Worm (Caenorhabditis elegans) whole organism, young adult: Measurements from ENCODE around the gene gcy-32.

ENCODE experiments used
- C06A6.2 ChIP-seq: fragments of 200-800 bp; sonication (Bioruptor generic); conservative IDR thresholded peaks from 2 replicates; pipeline ENCODE4 v1.3.6; 2022; ENCODE audit warnings: missing genetic modification characterization, missing compliant biosample characterization
- F37B4.10 ChIP-seq: fragments of 200-800 bp; sonication (Bioruptor generic); IDR thresholded peaks from 2 replicates; pipeline ENCODE4 v1.3.6; 2022; ENCODE audit warnings: missing genetic modification characterization, missing compliant biosample characterization
- F49E8.2 ChIP-seq: sonication (generic microtip); optimal IDR thresholded peaks from 3 replicates; lab custom pipeline; 2017; ENCODE audit warnings: missing genetic modification characterization, mild to moderate bottlenecking, missing compliant biosample characterization, antibody characterized with exemption, moderate library complexity; ENCODE audit not compliant: insufficient read depth
- K11D2.4 ChIP-seq: fragments of 200-800 bp; sonication (Bioruptor generic); IDR thresholded peaks from 2 replicates; pipeline ENCODE4 v1.3.6; 2022; ENCODE audit warnings: missing genetic modification reagents, missing genetic modification characterization, missing compliant biosample characterization
- K12H6.12 ChIP-seq: fragments of 200-800 bp; sonication (Bioruptor generic); optimal IDR thresholded peaks from 2 replicates; lab custom pipeline; 2018; ENCODE audit warnings: mild to moderate bottlenecking, missing genetic modification characterization, missing compliant biosample characterization
- T26A5.8 ChIP-seq: sonication (generic microtip); optimal IDR thresholded peaks from 2 replicates; lab custom pipeline; 2016; ENCODE audit warnings: missing genetic modification characterization, missing compliant biosample characterization
- Y53G8AR.9 ChIP-seq: fragments of 200-800 bp; sonication (Bioruptor generic); conservative IDR thresholded peaks from 2 replicates; pipeline ENCODE4 v1.3.6; 2022; ENCODE audit warnings: missing genetic modification reagents, missing genetic modification characterization, missing compliant biosample characterization
- Y56A3A.18 ChIP-seq: fragments of 200-800 bp; sonication (Bioruptor generic); IDR thresholded peaks from 2 replicates; pipeline ENCODE4 v1.3.6; 2022; ENCODE audit warnings: missing genetic modification reagents, missing genetic modification characterization, missing compliant biosample characterization
- Y95B8A.8 ChIP-seq: fragments of 200-800 bp; sonication (Bioruptor generic); IDR thresholded peaks from 2 replicates; pipeline ENCODE4 v1.3.6; 2022; ENCODE audit warnings: missing genetic modification reagents, missing genetic modification characterization, missing compliant biosample characterization
- ZK185.1 ChIP-seq: sonication (generic microtip); optimal IDR thresholded peaks from 2 replicates; lab custom pipeline; 2016; ENCODE audit warnings: mild to moderate bottlenecking, missing genetic modification characterization, missing compliant biosample characterization; ENCODE audit not compliant: poor library complexity, severe bottlenecking
- ama-1 ChIP-seq, 3 experiments: fragments of 150-350 bp in 1 of 3; sonication (generic microtip) in 2 of 3; optimal IDR thresholded peaks; 2 replicates each; lab custom pipeline; 2014 to 2018; ENCODE audit warnings: missing biosample characterization in 2 of 3, missing genetic modification characterization in 2 of 3, missing genetic modification reagents in 2 of 3
- bed-1 ChIP-seq: fragments of 200-800 bp; sonication (Bioruptor generic); IDR thresholded peaks from 2 replicates; pipeline ENCODE4 v1.3.6; 2022; ENCODE audit warnings: missing genetic modification reagents, missing genetic modification characterization, missing compliant biosample characterization
- cebp-1 ChIP-seq, 2 experiments: fragments of 200-800 bp in 1 of 2; sonication (Bioruptor generic) in 1 of 2; sonication (generic microtip) in 1 of 2; IDR thresholded peaks in 1 of 2; optimal IDR thresholded peaks in 1 of 2; 2 replicates each; pipeline versions ENCODE4 v1.3.6 to Lab custom; 2017 to 2022; ENCODE audit warnings: missing compliant biosample characterization in 2 of 2, missing genetic modification characterization in 2 of 2, mild to moderate bottlenecking in 1 of 2, missing genetic modification reagents in 1 of 2, moderate library complexity in 1 of 2
- ceh-100 ChIP-seq: fragments of 200-800 bp; sonication (Bioruptor generic); IDR thresholded peaks from 2 replicates; pipeline ENCODE4 v1.3.6; 2022; ENCODE audit warnings: missing genetic modification reagents, missing genetic modification characterization, missing compliant biosample characterization
- ceh-27 ChIP-seq: fragments of 200-800 bp; sonication (Bioruptor generic); optimal IDR thresholded peaks from 2 replicates; lab custom pipeline; 2018; ENCODE audit warnings: mild to moderate bottlenecking, missing genetic modification characterization, moderate library complexity, missing compliant biosample characterization
- ceh-79 ChIP-seq: sonication (generic microtip); optimal IDR thresholded peaks from 2 replicates; lab custom pipeline; 2017; ENCODE audit warnings: mild to moderate bottlenecking, missing genetic modification characterization, missing compliant biosample characterization
- ceh-91 ChIP-seq: fragments of 200-800 bp; sonication (Bioruptor generic); IDR thresholded peaks from 2 replicates; pipeline ENCODE4 v1.3.6; 2022; ENCODE audit warnings: missing genetic modification reagents, missing genetic modification characterization, missing compliant biosample characterization
- die-1 ChIP-seq: sonication (generic microtip); optimal IDR thresholded peaks from 2 replicates; lab custom pipeline; 2016; ENCODE audit warnings: missing genotype, mild to moderate bottlenecking, missing genetic modification characterization, missing compliant biosample characterization
- egl-18 ChIP-seq: fragments of 200-800 bp; sonication (Bioruptor generic); IDR thresholded peaks from 2 replicates; pipeline ENCODE4 v1.3.6; 2022; ENCODE audit warnings: missing genetic modification reagents, missing genetic modification characterization, missing compliant biosample characterization
- egrh-3 ChIP-seq: fragments of 200-800 bp; sonication (Bioruptor generic); IDR thresholded peaks from 2 replicates; pipeline ENCODE4 v1.3.6; 2022; ENCODE audit warnings: missing genetic modification reagents, missing genetic modification characterization, missing compliant biosample characterization
- him-1 ChIP-seq: sonication (generic microtip); optimal IDR thresholded peaks from 2 replicates; lab custom pipeline; 2016; ENCODE audit warnings: missing genotype, missing genetic modification reagents, missing genetic modification characterization, missing compliant biosample characterization
- hmg-1.2 ChIP-seq: fragments of 200-800 bp; sonication (Bioruptor generic); IDR thresholded peaks from 2 replicates; pipeline ENCODE4 v1.3.6; 2022; ENCODE audit warnings: missing genetic modification reagents, missing genetic modification characterization, missing compliant biosample characterization
- hsf-1 ChIP-seq: fragments of 200-800 bp; sonication (Bioruptor generic); IDR thresholded peaks from 2 replicates; pipeline ENCODE4 v1.3.6; 2022; ENCODE audit warnings: missing genetic modification reagents, missing genetic modification characterization, missing compliant biosample characterization
- lag-1 ChIP-seq: fragments of 200-800 bp; sonication (Bioruptor generic); IDR thresholded peaks from 2 replicates; pipeline ENCODE4 v1.3.6; 2022; ENCODE audit warnings: missing genetic modification reagents, missing genetic modification characterization, missing compliant biosample characterization
- let-607 ChIP-seq, 2 experiments: fragments of 200-800 bp in 1 of 2; sonication (Bioruptor generic) in 1 of 2; sonication (generic microtip) in 1 of 2; optimal IDR thresholded peaks; 2 replicates each; lab custom pipeline; 2016 to 2018; ENCODE audit warnings: mild to moderate bottlenecking in 2 of 2, missing compliant biosample characterization in 2 of 2, missing genetic modification characterization in 2 of 2, moderate library complexity in 2 of 2, missing genotype in 1 of 2
- lir-1 ChIP-seq: fragments of 200-800 bp; sonication (Bioruptor generic); conservative IDR thresholded peaks from 2 replicates; pipeline ENCODE4 v1.3.6; 2022; ENCODE audit warnings: missing genetic modification reagents, missing genetic modification characterization, missing compliant biosample characterization
- lsl-1 ChIP-seq: fragments of 200-800 bp; sonication (Bioruptor generic); optimal IDR thresholded peaks from 2 replicates; lab custom pipeline; 2018; ENCODE audit warnings: mild to moderate bottlenecking, missing genetic modification characterization, moderate library complexity, missing compliant biosample characterization
- mxl-1 ChIP-seq: sonication (generic microtip); optimal IDR thresholded peaks from 2 replicates; lab custom pipeline; 2016; ENCODE audit warnings: missing genetic modification characterization, missing compliant biosample characterization
- nfya-1 ChIP-seq: sonication (generic microtip); optimal IDR thresholded peaks from 2 replicates; lab custom pipeline; 2017; ENCODE audit warnings: antibody characterized with exemption, missing compliant biosample characterization, missing genetic modification characterization, borderline replicate concordance; ENCODE audit not compliant: insufficient read depth
- nfyb-1 ChIP-seq: fragments of 200-800 bp; sonication (Bioruptor generic); IDR thresholded peaks from 2 replicates; pipeline ENCODE4 v1.3.6; 2022; ENCODE audit warnings: missing genetic modification reagents, missing genetic modification characterization, missing compliant biosample characterization
- nhr-179 ChIP-seq: sonication (generic microtip); optimal IDR thresholded peaks from 2 replicates; lab custom pipeline; 2016; ENCODE audit warnings: mild to moderate bottlenecking, missing genetic modification characterization, missing compliant biosample characterization
- nhr-80 ChIP-seq: sonication (generic microtip); optimal IDR thresholded peaks from 2 replicates; lab custom pipeline; 2016; ENCODE audit warnings: missing genetic modification characterization, missing compliant biosample characterization
- repo-1 ChIP-seq: sonication (generic microtip); optimal IDR thresholded peaks from 2 replicates; lab custom pipeline; 2017; ENCODE audit warnings: mild to moderate bottlenecking, missing genetic modification characterization, missing compliant biosample characterization
- sdz-38 ChIP-seq: sonication (generic microtip); optimal IDR thresholded peaks from 2 replicates; lab custom pipeline; 2016; ENCODE audit warnings: missing genotype, missing genetic modification characterization, missing compliant biosample characterization
- sea-2 ChIP-seq: fragments of 200-800 bp; sonication (Bioruptor generic); IDR thresholded peaks from 2 replicates; pipeline ENCODE4 v1.3.6; 2022; ENCODE audit warnings: missing genetic modification characterization, missing compliant biosample characterization
- snpc-1.1 ChIP-seq: sonication (generic microtip); optimal IDR thresholded peaks from 2 replicates; lab custom pipeline; 2017; ENCODE audit warnings: missing genetic modification characterization, mild to moderate bottlenecking, missing compliant biosample characterization, antibody characterized with exemption, moderate library complexity, missing genotype, missing genetic modification reagents; ENCODE audit not compliant: insufficient read depth
- snpc-3.4 ChIP-seq: sonication (generic microtip); optimal IDR thresholded peaks from 2 replicates; lab custom pipeline; 2017; ENCODE audit warnings: missing genetic modification characterization, mild to moderate bottlenecking, missing compliant biosample characterization, antibody characterized with exemption, moderate library complexity, missing genotype, missing genetic modification reagents
- tlf-1 ChIP-seq: fragments of 200-800 bp; sonication (Bioruptor generic); optimal IDR thresholded peaks from 2 replicates; lab custom pipeline; 2018; ENCODE audit warnings: mild to moderate bottlenecking, missing genetic modification characterization, missing compliant biosample characterization
- zfh-2 ChIP-seq: fragments of 200-800 bp; sonication (Bioruptor generic); conservative IDR thresholded peaks from 2 replicates; pipeline ENCODE4 v1.3.6; 2022; ENCODE audit warnings: missing genetic modification reagents, missing genetic modification characterization, missing compliant biosample characterization
- ztf-22 ChIP-seq: fragments of 200-800 bp; sonication (Bioruptor generic); optimal IDR thresholded peaks from 2 replicates; lab custom pipeline; 2018; ENCODE audit warnings: mild to moderate bottlenecking, missing genetic modification characterization, moderate library complexity, missing compliant biosample characterization
- ztf-28 ChIP-seq: fragments of 200-800 bp; sonication (Bioruptor generic); IDR thresholded peaks from 2 replicates; pipeline ENCODE4 v1.3.6; 2022; ENCODE audit warnings: missing genetic modification reagents, missing genetic modification characterization, missing compliant biosample characterization

The gcy-32 gene

ce11 chrV:13936052-13936451, 20.8 kb upstream of the gcy-32 start:
- no peak for TF ChIP-seq hmg-1.2 (GFP tag; lab: Robert Waterston, UW)
- no peak for TF ChIP-seq Y95B8A.8
- TF ChIP-seq let-607 (tag; optimal IDR thresholded peaks at IDR 0.05; lab: Kevin White, UChicago) = no peak
- no peak for TF ChIP-seq ceh-27 (GFP tag; lab: Kevin White, UChicago)
- TF ChIP-seq K11D2.4 (GFP tag; lab: Robert Waterston, UW) = no peak
- TF ChIP-seq ztf-22 (GFP tag; lab: Kevin White, UChicago) = no peak
- no peak for TF ChIP-seq ztf-28
- no peak for TF ChIP-seq nfyb-1 (GFP tag; lab: Robert Waterston, UW)
- TF ChIP-seq Y53G8AR.9 (GFP tag; lab: Robert Waterston, UW) = no peak
- TF ChIP-seq F49E8.2 (tag; lab: Kevin White, UChicago) = no peak
- no peak for TF ChIP-seq hsf-1
- no peak for TF ChIP-seq lag-1
- no peak for TF ChIP-seq snpc-1.1 (tag; lab: Kevin White, UChicago)
- no peak for TF ChIP-seq ama-1 (optimal IDR thresholded peaks at IDR 0.05; lab: Kevin White, UChicago)
- TF ChIP-seq ama-1 (GFP tag; optimal IDR thresholded peaks at IDR 0.05; lab: Kevin White, UChicago) = no peak
- TF ChIP-seq tlf-1 (GFP tag; lab: Kevin White, UChicago) = no peak

- no peak for TF ChIP-seq lsl-1
- no peak for TF ChIP-seq ceh-91 (GFP tag; lab: Robert Waterston, UW)
- TF ChIP-seq F37B4.10 (GFP tag; lab: Robert Waterston, UW) = no peak
- TF ChIP-seq ceh-100 (GFP tag; lab: Robert Waterston, UW) = no peak
- TF ChIP-seq ceh-79 (tag; lab: Kevin White, UChicago) = no peak
- no peak for TF ChIP-seq K12H6.12 (tag; lab: Kevin White, UChicago)
Measured at ce11 chrV:13935423-13935822, 20.1 kb upstream of the gcy-32 start.

- TF ChIP-seq nhr-179 (no peak), zfh-2 (GFP tag; lab: Robert Waterston, UW) (no peak), egrh-3 (GFP tag; lab: Robert Waterston, UW) (no peak), sea-2 (GFP tag; lab: Robert Waterston, UW) (no peak), nfya-1 (tag; lab: Kevin White, UChicago) (no peak), bed-1 (no peak), mxl-1 (tag; lab: Kevin White, UChicago) (no peak), nhr-80 (tag; lab: Kevin White, UChicago) (no peak), lir-1 (GFP tag; lab: Robert Waterston, UW) (no peak), T26A5.8 (tag; lab: Kevin White, UChicago) (no peak), C06A6.2 (GFP tag; lab: Robert Waterston, UW) (no peak), sdz-38 (tag; lab: Kevin White, UChicago) (no peak), ZK185.1 (tag; lab: Kevin White, UChicago) (no peak), Y56A3A.18 (no peak), egl-18 (GFP tag; lab: Robert Waterston, UW) (no peak), him-1 (tag; lab: Kevin White, UChicago) (no peak), die-1 (no peak), cebp-1 (GFP tag; IDR thresholded peaks at IDR 0.05; lab: Robert Waterston, UW) (no peak), cebp-1 (tag; optimal IDR thresholded peaks at IDR 0.05; lab: Kevin White, UChicago) (no peak), repo-1 (tag; lab: Kevin White, UChicago) (no peak), snpc-3.4 (tag; lab: Kevin White, UChicago) (no peak)
Measured at ce11 chrV:13934545-13934944, 19.3 kb upstream of the gcy-32 start, which contains the start of gene R10D12.1. Gene R10D12.1, minus strand, starts transcription at chrV:13934645.
